Fruit fly (Drosophila melanogaster): Measurements from ENCODE around the gene CG5039.

The CG5039 gene

DNA sequence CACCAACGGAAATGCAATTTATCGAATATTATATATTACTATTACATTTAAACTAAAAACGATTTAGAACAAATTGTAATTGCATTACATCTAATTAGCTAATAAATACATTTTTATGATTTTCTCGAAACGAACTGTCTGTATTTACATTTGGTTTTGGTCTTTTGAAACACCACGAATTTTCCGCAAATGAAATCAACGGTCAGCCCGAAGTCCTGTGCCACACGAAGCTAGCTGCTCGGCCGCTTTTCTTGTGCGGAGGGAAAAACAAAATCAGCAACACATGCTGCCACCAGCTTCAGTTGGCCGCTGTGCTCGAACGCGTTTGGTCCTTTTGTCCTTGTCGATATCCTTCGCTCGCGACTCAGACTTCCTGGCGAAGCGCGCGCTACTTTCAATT, 13.0 kb upstream of the CG5039 start, which contains the start of gene Lgr3:
Gene Lgr3 (plus strand): TSS at position 301 of the 400 bp plus-strand sequence.
- TF ChIP-seq kay (GFP tag; ENCODE audit: borderline replicate concordance) (no peak), Mnt (GFP tag; optimal IDR thresholded peaks at IDR 0.05) (no peak), CG33017 (tag; optimal IDR thresholded peaks at IDR 0.05) (no peak)

DNA sequence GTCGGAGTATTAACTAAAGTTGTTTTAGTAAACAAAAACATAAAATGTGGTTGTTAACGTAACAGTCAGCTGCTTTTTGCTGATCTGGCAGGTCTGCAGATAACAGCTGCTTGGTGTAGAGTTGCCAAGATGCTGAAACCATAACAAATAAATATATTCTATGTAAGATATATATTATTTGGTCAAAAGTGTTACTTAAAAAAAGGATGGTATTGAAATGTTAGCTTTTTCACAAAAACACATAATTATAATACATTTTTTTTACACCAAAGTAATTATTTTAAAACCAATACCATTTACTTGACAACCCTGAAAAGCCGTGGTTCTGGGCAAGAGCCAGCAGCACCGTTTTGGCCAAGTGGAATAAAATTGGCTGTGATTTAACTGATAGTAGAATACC, 2.0 kb downstream of the CG5039 start, which contains the start of the genes CG4743 and Idh3g:
Gene CG4743 (minus strand): TSS at position 23 of the 400 bp plus-strand sequence.
Gene Idh3g (plus strand): TSS at position 318 of the 400 bp plus-strand sequence.
- peak; percentile 99 for TF ChIP-seq CG14711 (tag; optimal IDR thresholded peaks at IDR 0.05)
- no peak for TF ChIP-seq kay (GFP tag; ENCODE audit: borderline replicate concordance)
- TF ChIP-seq CG7101 (tag; optimal IDR thresholded peaks at IDR 0.05), result peak; percentile 98
- TF ChIP-seq Hr96 (GFP tag; optimal IDR thresholded peaks at IDR 0.05), result peak; percentile 78
- TF ChIP-seq CG33017 (tag; optimal IDR thresholded peaks at IDR 0.05), result peak; percentile 98
- peak; percentile 86 for TF ChIP-seq pad (GFP tag; optimal IDR thresholded peaks at IDR 0.05)
- peak; percentile 98 for TF ChIP-seq bab1 (GFP tag; optimal IDR thresholded peaks at IDR 0.05)
- peak; percentile 83 for TF ChIP-seq Clk (GFP tag; optimal IDR thresholded peaks at IDR 0.05)
- no peak for TF ChIP-seq CG5204 (GFP tag; optimal IDR thresholded peaks at IDR 0.05)
- TF ChIP-seq cnc (optimal IDR thresholded peaks at IDR 0.05), result no peak
- TF ChIP-seq tj (GFP tag; optimal IDR thresholded peaks at IDR 0.05), result peak; percentile 96
- peak; percentile 78 for TF ChIP-seq cic (GFP tag; optimal IDR thresholded peaks at IDR 0.05)
- peak; percentile 96 for TF ChIP-seq CG7045 (GFP tag; optimal IDR thresholded peaks at IDR 0.05)
- peak; percentile 92 for TF ChIP-seq Crg-1 (GFP tag; optimal IDR thresholded peaks at IDR 0.05)
- peak; percentile 87 for TF ChIP-seq CG1620 (GFP tag; optimal IDR thresholded peaks at IDR 0.05)
- TF ChIP-seq Mnt (GFP tag; optimal IDR thresholded peaks at IDR 0.05), result peak; percentile 90
- peak; percentile 90 for TF ChIP-seq toe (GFP tag; optimal IDR thresholded peaks at IDR 0.05)
- TF ChIP-seq CG12768 (GFP tag; optimal IDR thresholded peaks at IDR 0.05), result peak; percentile 95
- TF ChIP-seq CG11617 (GFP tag; optimal IDR thresholded peaks at IDR 0.05), result peak; percentile 97
- peak; percentile 92 for TF ChIP-seq ovo (GFP tag; optimal IDR thresholded peaks at IDR 0.05)

DNA sequence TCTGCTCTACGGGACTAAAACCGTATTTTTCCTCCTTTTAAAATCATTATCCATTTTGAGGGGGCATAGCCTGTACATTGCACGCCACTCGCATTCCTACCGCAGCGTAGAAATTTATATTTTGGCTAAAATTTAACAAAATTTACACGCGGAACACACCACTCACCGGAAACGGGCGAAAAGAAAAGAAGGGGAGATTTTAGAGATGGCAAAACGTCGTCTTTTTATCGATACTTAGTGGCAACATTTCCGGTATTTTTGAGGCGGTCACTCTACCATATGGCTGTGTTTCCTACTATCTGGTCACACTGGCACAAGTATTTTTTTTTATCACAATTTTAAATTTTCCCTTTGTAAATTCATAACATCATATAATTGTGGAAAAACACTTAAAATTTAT, 6.4 kb downstream of the CG5039 start, which contains the start of gene RpL27:
Gene RpL27 (minus strand): TSS at position 193 of the 400 bp plus-strand sequence.
- TF ChIP-seq CG7101 (tag; optimal IDR thresholded peaks at IDR 0.05), result peak; percentile 89
- peak; percentile 82 for TF ChIP-seq CG7045 (GFP tag; optimal IDR thresholded peaks at IDR 0.05)
- peak; percentile 91 for TF ChIP-seq bab1 (GFP tag; optimal IDR thresholded peaks at IDR 0.05)
- TF ChIP-seq CG14711 (tag; optimal IDR thresholded peaks at IDR 0.05), result peak; percentile 69
- peak; percentile 77 for TF ChIP-seq CG1620 (GFP tag; optimal IDR thresholded peaks at IDR 0.05)
- TF ChIP-seq CG33017 (tag; optimal IDR thresholded peaks at IDR 0.05), result peak; percentile 77
- TF ChIP-seq CG5204 (GFP tag; optimal IDR thresholded peaks at IDR 0.05), result peak; percentile 76
- TF ChIP-seq cic (GFP tag; optimal IDR thresholded peaks at IDR 0.05), result peak; percentile 40
- peak; percentile 75 for TF ChIP-seq Crg-1 (GFP tag; optimal IDR thresholded peaks at IDR 0.05)
- peak; percentile 92 for TF ChIP-seq pad (GFP tag; optimal IDR thresholded peaks at IDR 0.05)
- TF ChIP-seq ovo (GFP tag; optimal IDR thresholded peaks at IDR 0.05), result peak; percentile 80
- TF ChIP-seq toe (GFP tag; optimal IDR thresholded peaks at IDR 0.05), result peak; percentile 67
- no peak for TF ChIP-seq cnc (optimal IDR thresholded peaks at IDR 0.05)
- TF ChIP-seq CG12768 (GFP tag; optimal IDR thresholded peaks at IDR 0.05), result peak; percentile 81
- TF ChIP-seq Hr96 (GFP tag; optimal IDR thresholded peaks at IDR 0.05), result no peak
- TF ChIP-seq Mnt (GFP tag; optimal IDR thresholded peaks at IDR 0.05), result peak; percentile 88
- peak; percentile 88 for TF ChIP-seq CG11617 (GFP tag; optimal IDR thresholded peaks at IDR 0.05)
- TF ChIP-seq tj (GFP tag; optimal IDR thresholded peaks at IDR 0.05), result peak; percentile 59
- TF ChIP-seq Clk (GFP tag; optimal IDR thresholded peaks at IDR 0.05), result peak; percentile 62
- TF ChIP-seq kay (GFP tag; ENCODE audit: borderline replicate concordance), result no peak

DNA sequence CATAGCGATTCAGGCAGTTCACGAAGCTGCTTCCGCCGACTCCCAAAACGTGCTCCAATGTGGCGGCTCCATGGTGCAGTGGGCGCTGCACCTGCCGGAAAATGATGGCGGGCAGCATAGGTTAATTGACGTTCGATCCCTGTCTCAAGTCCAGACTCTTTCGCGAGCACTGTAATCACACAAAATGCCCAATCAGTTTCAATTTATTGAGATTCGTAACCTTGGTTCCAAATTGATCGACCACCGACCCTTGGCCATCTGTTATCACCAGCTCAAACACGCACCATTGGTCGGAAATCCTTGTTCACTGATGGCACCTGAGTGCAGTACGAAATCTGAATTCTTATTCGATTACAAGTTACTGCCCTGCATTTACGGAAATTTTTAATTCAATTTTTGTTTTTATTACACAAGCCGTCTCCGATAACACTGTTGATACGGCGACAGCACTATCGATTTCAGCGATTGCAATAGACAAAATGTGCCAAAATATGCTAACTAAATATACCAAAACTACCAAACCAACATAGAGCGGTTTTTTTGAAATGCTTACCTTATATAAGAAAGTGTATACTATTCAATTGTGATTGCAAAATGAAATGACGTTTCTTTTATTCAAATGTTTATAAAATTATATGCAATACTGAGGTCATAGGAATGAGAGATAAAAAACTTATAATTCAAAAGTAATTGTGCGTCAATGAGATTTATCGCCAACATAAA, 8.4 kb downstream of the CG5039 start, which contains the start of gene CLS:
Gene CLS (minus strand): TSS at position 673 of the 723 bp plus-strand sequence.
- TF ChIP-seq ovo (GFP tag; optimal IDR thresholded peaks at IDR 0.05) (no peak), CG14711 (tag; optimal IDR thresholded peaks at IDR 0.05) (peak; percentile 13)

DNA sequence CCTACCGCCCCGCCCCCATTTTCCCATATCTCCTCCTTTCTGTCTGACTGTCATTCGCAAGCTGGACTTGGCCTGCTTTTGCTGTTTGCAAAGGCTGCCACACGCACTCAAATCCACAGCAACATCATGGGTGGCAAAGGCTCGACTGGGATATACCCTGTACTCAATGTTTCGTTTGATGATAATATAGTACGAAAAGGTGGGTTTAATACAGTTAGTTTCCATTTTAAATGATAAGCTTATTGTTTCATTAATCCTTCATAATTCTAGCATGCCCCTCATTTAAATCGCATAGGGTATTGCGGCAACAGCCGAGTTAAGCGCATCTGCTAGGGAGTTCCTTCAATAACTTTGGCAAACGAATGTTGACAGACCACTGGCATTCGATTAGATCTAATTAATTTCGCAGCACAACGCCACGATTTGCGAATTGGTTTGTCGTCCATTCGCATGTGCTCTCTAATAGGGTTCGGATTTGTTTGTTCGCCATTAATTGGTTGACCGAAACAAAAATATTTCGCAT, 15.7 kb downstream of the CG5039 start:
- no peak for TF ChIP-seq tj (GFP tag; optimal IDR thresholded peaks at IDR 0.05)
- no peak for TF ChIP-seq Hr96 (GFP tag; optimal IDR thresholded peaks at IDR 0.05)
- no peak for TF ChIP-seq CG14711 (tag; optimal IDR thresholded peaks at IDR 0.05)
- no peak for TF ChIP-seq Clk (GFP tag; optimal IDR thresholded peaks at IDR 0.05)
- TF ChIP-seq CG7101 (tag; optimal IDR thresholded peaks at IDR 0.05), result no peak
- TF ChIP-seq ovo (GFP tag; optimal IDR thresholded peaks at IDR 0.05), result no peak
- TF ChIP-seq CG33017 (tag; optimal IDR thresholded peaks at IDR 0.05), result no peak
- no peak for TF ChIP-seq CG5204 (GFP tag; optimal IDR thresholded peaks at IDR 0.05)
- no peak for TF ChIP-seq CG11617 (GFP tag; optimal IDR thresholded peaks at IDR 0.05)
- TF ChIP-seq CG1620 (GFP tag; optimal IDR thresholded peaks at IDR 0.05), result no peak
- TF ChIP-seq kay (GFP tag; ENCODE audit: borderline replicate concordance), result no peak
- no peak for TF ChIP-seq cnc (optimal IDR thresholded peaks at IDR 0.05)
- TF ChIP-seq toe (GFP tag; optimal IDR thresholded peaks at IDR 0.05), result no peak
- TF ChIP-seq bab1 (GFP tag; optimal IDR thresholded peaks at IDR 0.05), result no peak
- TF ChIP-seq CG7045 (GFP tag; optimal IDR thresholded peaks at IDR 0.05), result no peak
- no peak for TF ChIP-seq Mnt (GFP tag; optimal IDR thresholded peaks at IDR 0.05)
- no peak for TF ChIP-seq pad (GFP tag; optimal IDR thresholded peaks at IDR 0.05)
- no peak for TF ChIP-seq cic (GFP tag; optimal IDR thresholded peaks at IDR 0.05)
